Fruit fly (Drosophila melanogaster) S2 (cell line): Measurements from ENCODE around the gene CG4565.

Experiments used
- CG8478 ChIP-seq: fragments of >200 bp; optimal IDR thresholded peaks from 2 replicates; lab custom pipeline; 2018
- CTCF ChIP-seq, 2 experiments: fragments of >200 bp; optimal IDR thresholded peaks; 2 replicates each; lab custom pipeline; 2018

DNA sequence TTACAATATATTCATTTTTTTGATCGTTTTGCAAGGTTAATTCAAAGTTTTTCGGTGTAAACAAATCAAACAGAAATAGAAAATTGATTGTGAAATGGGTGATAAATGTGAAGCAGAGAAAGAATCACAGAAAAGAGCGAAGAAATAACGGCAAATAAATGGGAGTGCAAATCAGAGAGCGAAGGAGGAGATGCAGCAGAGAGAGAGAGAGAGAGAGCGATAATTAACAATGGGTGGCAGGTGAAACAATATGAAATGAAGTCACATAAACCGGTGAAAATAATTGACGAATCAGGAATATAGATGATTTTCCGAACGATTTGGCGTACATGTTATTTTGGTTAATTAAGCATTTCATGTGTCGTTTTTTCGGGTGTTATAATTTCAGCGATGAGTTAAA, 11.4 kb downstream of the CG4565 start:
- TF ChIP-seq CG8478 (lab: Kevin White, UChicago), result no peak
- TF ChIP-seq CTCF (optimal IDR thresholded peaks at IDR 0.05; lab: Kevin White, UChicago), result no peak
